Worm (Caenorhabditis elegans) whole organism, L1 larva: ENCODE measurements around the gene rin-1.

Experiments used
- C34B4.2 ChIP-seq: sonication (generic microtip); optimal IDR thresholded peaks from 2 replicates; lab custom pipeline; 2017; ENCODE audit warnings: mild to moderate bottlenecking, missing genetic modification characterization, missing compliant biosample characterization
- blmp-1 ChIP-seq: fragments of 150-350 bp; optimal IDR thresholded peaks from 2 replicates; lab custom pipeline; 2014; ENCODE audit warnings: missing biosample characterization, missing genetic modification characterization
- elt-3 ChIP-seq, 6 experiments: fragments of 150-350 bp in 1 of 6; sonication (generic microtip); optimal IDR thresholded peaks; 2 replicates each; lab custom pipeline; 2017 to 2018; ENCODE audit warnings: missing biosample characterization in 6 of 6, missing genetic modification characterization in 6 of 6, inconsistent platforms in 1 of 6
- hlh-17 ChIP-seq: fragments of 200-800 bp; sonication (Bioruptor generic); optimal IDR thresholded peaks from 2 replicates; lab custom pipeline; 2018; ENCODE audit warnings: missing genetic modification characterization, mild to moderate bottlenecking, missing compliant biosample characterization, moderate library complexity, borderline replicate concordance
- irx-1 ChIP-seq: sonication (generic microtip); optimal IDR thresholded peaks from 2 replicates; lab custom pipeline; 2016; ENCODE audit warnings: missing genetic modification characterization, missing compliant biosample characterization
- isw-1 ChIP-seq: fragments of 200-800 bp; sonication (Bioruptor generic); IDR thresholded peaks from 2 replicates; pipeline ENCODE4 v1.3.6; 2022; ENCODE audit warnings: missing genetic modification characterization, missing compliant biosample characterization
- lin-14 ChIP-seq: fragments of 200-800 bp; sonication (Bioruptor generic); optimal IDR thresholded peaks from 2 replicates; lab custom pipeline; 2018; ENCODE audit warnings: mild to moderate bottlenecking, missing genetic modification characterization, moderate library complexity, missing compliant biosample characterization
- lin-15B ChIP-seq: fragments of 150-350 bp; sonication (generic microtip); optimal IDR thresholded peaks from 3 replicates; lab custom pipeline; 2014; ENCODE audit warnings: missing biosample characterization, missing genetic modification characterization
- lin-39 ChIP-seq: fragments of 150-350 bp; optimal IDR thresholded peaks from 2 replicates; lab custom pipeline; 2014; ENCODE audit warnings: missing biosample characterization, missing genetic modification reagents, missing genetic modification characterization
- lsy-2 ChIP-seq, 2 experiments: fragments of 150-350 bp; optimal IDR thresholded peaks; 2 replicates each; lab custom pipeline; 2014; ENCODE audit warnings: missing biosample characterization in 2 of 2, missing genetic modification characterization in 2 of 2
- nhr-76 ChIP-seq: sonication (generic microtip); optimal IDR thresholded peaks from 2 replicates; lab custom pipeline; 2017; ENCODE audit warnings: missing biosample characterization, missing genetic modification characterization
- tbx-2 ChIP-seq: sonication (generic microtip); optimal IDR thresholded peaks from 2 replicates; lab custom pipeline; 2016; ENCODE audit warnings: missing genetic modification characterization, missing compliant biosample characterization
- unc-130 ChIP-seq: fragments of 150-350 bp; optimal IDR thresholded peaks from 2 replicates; lab custom pipeline; 2017; ENCODE audit warnings: missing biosample characterization, missing genetic modification characterization, inconsistent platforms
- ztf-4 ChIP-seq: fragments of 150-350 bp; optimal IDR thresholded peaks from 2 replicates; lab custom pipeline; 2014; ENCODE audit warnings: missing biosample characterization, missing genetic modification characterization

- TF ChIP-seq nhr-76 (tag; lab: Kevin White, UChicago): no peak
- no peak for TF ChIP-seq ztf-4 (tag; lab: Kevin White, UChicago)
- peak; percentile 88 for TF ChIP-seq lin-14 (GFP tag; lab: Kevin White, UChicago)
- TF ChIP-seq tbx-2: peak; percentile 53
- TF ChIP-seq lin-15B (tag; lab: Kevin White, UChicago): no peak
- TF ChIP-seq blmp-1 (tag; lab: Kevin White, UChicago): no peak
- no peak for TF ChIP-seq lin-39 (tag; lab: Kevin White, UChicago)
- no peak for TF ChIP-seq elt-3 (tag; optimal IDR thresholded peaks at IDR 0.05; lab: Kevin White, UChicago)
- TF ChIP-seq lsy-2 (tag; optimal IDR thresholded peaks at IDR 0.05; lab: Kevin White, UChicago): peak in 1 of 2 experiments; percentile 22
- no peak for TF ChIP-seq hlh-17 (GFP tag; lab: Kevin White, UChicago)
- TF ChIP-seq C34B4.2 (tag; lab: Kevin White, UChicago): no peak
- TF ChIP-seq isw-1 (GFP tag; lab: Robert Waterston, UW): peak; percentile 39; the same call in 1 of the 2 replicates
- TF ChIP-seq unc-130: no peak
- no peak for TF ChIP-seq irx-1 (tag; lab: Kevin White, UChicago)
Measured at ce11 chrV:14833219-14833618, 17.8 kb upstream of the rin-1 start.
